Worm (Caenorhabditis elegans): Measurements from ENCODE around the gene ZK809.5.

DNA sequence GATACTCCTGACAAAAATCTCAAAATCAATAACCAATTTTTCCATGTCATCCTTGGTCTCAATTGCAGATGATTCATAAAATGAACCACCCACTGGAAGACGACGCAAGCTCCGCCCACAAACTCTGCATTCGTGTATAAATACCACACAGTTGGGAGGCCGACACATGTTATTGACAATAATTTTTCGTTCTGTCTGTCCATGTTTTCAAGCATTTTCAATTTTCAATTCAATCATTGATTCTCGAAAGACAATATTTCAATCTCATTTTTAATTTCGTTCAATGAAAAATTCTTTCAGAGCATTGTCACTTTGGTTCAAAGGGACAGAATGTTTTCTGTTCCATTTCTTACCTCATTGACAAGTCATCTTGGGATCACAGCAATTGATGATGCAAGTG, 19.5 kb downstream of the ZK809.5 start, which contains the start of gene inx-9:
- TF ChIP-seq ama-1 (optimal IDR thresholded peaks at IDR 0.05) (no peak), sea-1 (GFP tag; conservative IDR thresholded peaks at IDR 0.05) (no peak), tbx-11 (GFP tag; IDR thresholded peaks at IDR 0.05) (no peak), ceh-13 (GFP tag; optimal IDR thresholded peaks at IDR 0.05) (no peak), aly-1 (tag; optimal IDR thresholded peaks at IDR 0.05) (no peak)

Measured in whole organism, early embryonic.